Worm (Caenorhabditis elegans) whole organism, late embryonic: Measurements from ENCODE around the gene gtf-2F2.

Experiments used
- F13H6.1 ChIP-seq: sonication (generic microtip); optimal IDR thresholded peaks from 2 replicates; lab custom pipeline; 2016; ENCODE audit warnings: missing genetic modification characterization, missing compliant biosample characterization
- ahr-1 ChIP-seq: sonication (generic microtip); optimal IDR thresholded peaks from 2 replicates; lab custom pipeline; 2016; ENCODE audit warnings: missing genetic modification characterization, missing compliant biosample characterization
- ama-1 ChIP-seq: fragments of 150-350 bp; optimal IDR thresholded peaks from 2 replicates; lab custom pipeline; 2014
- ceh-2 ChIP-seq: sonication (generic microtip); optimal IDR thresholded peaks from 2 replicates; lab custom pipeline; 2016; ENCODE audit warnings: missing genotype, missing genetic modification characterization, missing compliant biosample characterization
- ceh-22 ChIP-seq: sonication (generic microtip); optimal IDR thresholded peaks from 2 replicates; lab custom pipeline; 2017; ENCODE audit warnings: missing biosample characterization, missing genetic modification characterization
- ceh-30 ChIP-seq: fragments of 150-350 bp; optimal IDR thresholded peaks from 2 replicates; lab custom pipeline; 2014; ENCODE audit warnings: missing biosample characterization, missing genetic modification characterization
- ceh-34 ChIP-seq: sonication (generic microtip); optimal IDR thresholded peaks from 2 replicates; lab custom pipeline; 2016; ENCODE audit warnings: mild to moderate bottlenecking, missing genetic modification characterization, missing compliant biosample characterization
- ceh-45 ChIP-seq: fragments of 200-800 bp; sonication (Bioruptor generic); IDR thresholded peaks from 2 replicates; pipeline ENCODE4 v1.3.6; 2022; ENCODE audit warnings: missing genetic modification reagents, missing genetic modification characterization, missing compliant biosample characterization
- ceh-48 ChIP-seq: sonication (generic microtip); optimal IDR thresholded peaks from 2 replicates; lab custom pipeline; 2016; ENCODE audit warnings: missing genetic modification characterization, inconsistent platforms, missing compliant biosample characterization
- ceh-6 ChIP-seq: fragments of 200-800 bp; sonication (Bioruptor generic); optimal IDR thresholded peaks from 2 replicates; lab custom pipeline; 2018; ENCODE audit warnings: mild to moderate bottlenecking, missing genetic modification characterization, missing compliant biosample characterization
- ceh-9 ChIP-seq: sonication (generic microtip); optimal IDR thresholded peaks from 2 replicates; lab custom pipeline; 2016; ENCODE audit warnings: mild to moderate bottlenecking, missing genetic modification characterization, inconsistent platforms, missing compliant biosample characterization
- dmd-4 ChIP-seq: sonication (generic microtip); optimal IDR thresholded peaks from 2 replicates; lab custom pipeline; 2016; ENCODE audit warnings: borderline replicate concordance, missing genetic modification characterization, missing compliant biosample characterization
- elt-4 ChIP-seq: sonication (generic microtip); optimal IDR thresholded peaks from 2 replicates; lab custom pipeline; 2016; ENCODE audit warnings: missing genetic modification characterization, missing compliant biosample characterization
- ets-4 ChIP-seq: sonication (generic microtip); optimal IDR thresholded peaks from 2 replicates; lab custom pipeline; 2016; ENCODE audit warnings: missing genetic modification characterization, missing compliant biosample characterization
- eyg-1 ChIP-seq: sonication (generic microtip); optimal IDR thresholded peaks from 2 replicates; lab custom pipeline; 2016; ENCODE audit warnings: missing genotype, missing genetic modification characterization, missing compliant biosample characterization
- fax-1 ChIP-seq: sonication (generic microtip); optimal IDR thresholded peaks from 2 replicates; lab custom pipeline; 2016; ENCODE audit warnings: missing genotype, missing genetic modification characterization, missing compliant biosample characterization
- gmeb-2 ChIP-seq: sonication (generic microtip); optimal IDR thresholded peaks from 2 replicates; lab custom pipeline; 2016; ENCODE audit warnings: missing genetic modification characterization, inconsistent platforms, missing compliant biosample characterization
- hlh-8 ChIP-seq: sonication (generic microtip); optimal IDR thresholded peaks from 2 replicates; lab custom pipeline; 2016; ENCODE audit warnings: missing genotype, missing genetic modification characterization, missing compliant biosample characterization
- lim-6 ChIP-seq: sonication (generic microtip); optimal IDR thresholded peaks from 2 replicates; lab custom pipeline; 2016; ENCODE audit warnings: missing genetic modification characterization, missing compliant biosample characterization
- lin-11 ChIP-seq: fragments of 200-800 bp; sonication (Bioruptor generic); optimal IDR thresholded peaks from 2 replicates; lab custom pipeline; 2018; ENCODE audit warnings: mild to moderate bottlenecking, missing genetic modification characterization, missing compliant biosample characterization
- mec-3 ChIP-seq: sonication (generic microtip); optimal IDR thresholded peaks from 2 replicates; lab custom pipeline; 2016; ENCODE audit warnings: borderline replicate concordance, missing genetic modification characterization, missing compliant biosample characterization
- nfya-1 ChIP-seq: sonication (generic microtip); optimal IDR thresholded peaks from 2 replicates; lab custom pipeline; 2017; ENCODE audit warnings: missing genetic modification characterization, mild to moderate bottlenecking, missing compliant biosample characterization, antibody characterized with exemption, moderate library complexity
- nhr-11 ChIP-seq: fragments of 150-350 bp; optimal IDR thresholded peaks from 2 replicates; lab custom pipeline; 2014; ENCODE audit warnings: missing biosample characterization, missing genetic modification characterization
- nhr-232 ChIP-seq: sonication (generic microtip); optimal IDR thresholded peaks from 2 replicates; lab custom pipeline; 2016; ENCODE audit warnings: missing genetic modification characterization, missing compliant biosample characterization
- npax-4 ChIP-seq: sonication (generic microtip); optimal IDR thresholded peaks from 2 replicates; lab custom pipeline; 2016; ENCODE audit warnings: missing genetic modification characterization, missing compliant biosample characterization
- pax-1 ChIP-seq: fragments of 150-350 bp; optimal IDR thresholded peaks from 2 replicates; lab custom pipeline; 2014; ENCODE audit warnings: missing biosample characterization, missing genetic modification characterization
- pha-4 ChIP-seq: fragments of 150-350 bp; optimal IDR thresholded peaks from 2 replicates; lab custom pipeline; 2018; ENCODE audit warnings: missing biosample characterization, missing genetic modification reagents, missing genetic modification characterization
- pqm-1 ChIP-seq: sonication (generic microtip); optimal IDR thresholded peaks from 2 replicates; lab custom pipeline; 2016; ENCODE audit warnings: missing genetic modification characterization, missing compliant biosample characterization
- rnt-1 ChIP-seq: sonication (generic microtip); optimal IDR thresholded peaks from 2 replicates; lab custom pipeline; 2016; ENCODE audit warnings: missing genetic modification characterization, missing compliant biosample characterization
- sox-2 ChIP-seq: fragments of 200-800 bp; sonication (Bioruptor generic); IDR thresholded peaks from 2 replicates; pipeline ENCODE4 v1.3.6; 2022; ENCODE audit warnings: missing genetic modification reagents, missing genetic modification characterization, missing compliant biosample characterization
- sox-4 ChIP-seq: sonication (generic microtip); optimal IDR thresholded peaks from 2 replicates; lab custom pipeline; 2017; ENCODE audit warnings: mild to moderate bottlenecking, missing genetic modification characterization, inconsistent platforms, missing compliant biosample characterization
- ttx-3 ChIP-seq: sonication (generic microtip); optimal IDR thresholded peaks from 2 replicates; lab custom pipeline; 2016; ENCODE audit warnings: missing genetic modification reagents, missing genetic modification characterization, missing compliant biosample characterization
- unc-3 ChIP-seq, 2 experiments: fragments of 200-800 bp in 1 of 2; sonication (Bioruptor generic) in 1 of 2; sonication (generic microtip) in 1 of 2; conservative IDR thresholded peaks in 1 of 2; optimal IDR thresholded peaks in 1 of 2; 2 replicates each; pipeline versions ENCODE4 v1.3.6 to Lab custom; 2016 to 2022; ENCODE audit warnings: missing compliant biosample characterization in 2 of 2, missing genetic modification characterization in 2 of 2, missing genetic modification reagents in 1 of 2
- unc-42 ChIP-seq: sonication (generic microtip); optimal IDR thresholded peaks from 2 replicates; lab custom pipeline; 2016; ENCODE audit warnings: missing genotype, missing genetic modification characterization, missing compliant biosample characterization
- unc-55 ChIP-seq: sonication (generic microtip); optimal IDR thresholded peaks from 2 replicates; lab custom pipeline; 2017; ENCODE audit warnings: missing biosample characterization, missing genetic modification reagents, missing genetic modification characterization
- unc-86 ChIP-seq: sonication (generic microtip); optimal IDR thresholded peaks from 2 replicates; lab custom pipeline; 2016; ENCODE audit warnings: missing genetic modification characterization, missing compliant biosample characterization
- ztf-16 ChIP-seq: sonication (generic microtip); optimal IDR thresholded peaks from 2 replicates; lab custom pipeline; 2017; ENCODE audit warnings: missing genetic modification characterization, missing compliant biosample characterization

The gtf-2F2 gene

ce11 chrV:18969590-18970105 is 24.1 kb upstream of the gtf-2F2 start, which contains the start of gene Y39B6A.42:
Y39B6A.42 (minus strand) TSS chrV:18969640.
- no peak for TF ChIP-seq ceh-48 (tag; lab: Kevin White, UChicago)
- TF ChIP-seq unc-3 (GFP tag; conservative IDR thresholded peaks at IDR 0.05; lab: Robert Waterston, UW): no peak
- TF ChIP-seq unc-3 (tag; optimal IDR thresholded peaks at IDR 0.05; lab: Kevin White, UChicago): no peak
- no peak for TF ChIP-seq ceh-30 (tag; lab: Kevin White, UChicago)
- TF ChIP-seq rnt-1 (tag; lab: Kevin White, UChicago): no peak
- no peak for TF ChIP-seq fax-1 (tag; lab: Kevin White, UChicago)
- no peak for TF ChIP-seq elt-4 (tag; lab: Kevin White, UChicago)
- no peak for TF ChIP-seq pqm-1 (tag; lab: Kevin White, UChicago)

- TF ChIP-seq pha-4: no peak
- no peak for TF ChIP-seq ceh-34
- TF ChIP-seq unc-55: no peak
- TF ChIP-seq ceh-22: no peak
- TF ChIP-seq nfya-1 (tag; lab: Kevin White, UChicago): no peak
- TF ChIP-seq ztf-16: no peak
- no peak for TF ChIP-seq unc-42 (tag; lab: Kevin White, UChicago)
- TF ChIP-seq ttx-3 (tag; lab: Kevin White, UChicago): no peak
- no peak for TF ChIP-seq npax-4 (tag; lab: Kevin White, UChicago)
- TF ChIP-seq sox-2: no peak
- no peak for TF ChIP-seq pqm-1 (tag; lab: Kevin White, UChicago)
- no peak for TF ChIP-seq ama-1 (lab: Kevin White, UChicago)
- TF ChIP-seq pax-1 (tag; lab: Kevin White, UChicago): no peak
- no peak for TF ChIP-seq eyg-1 (tag; lab: Kevin White, UChicago)
- TF ChIP-seq nhr-11 (tag; lab: Kevin White, UChicago): no peak
- no peak for TF ChIP-seq unc-86 (tag; lab: Kevin White, UChicago)
- no peak for TF ChIP-seq nhr-232 (tag; lab: Kevin White, UChicago)
- TF ChIP-seq lim-6 (tag; lab: Kevin White, UChicago): no peak
Measured at ce11 chrV:18976539-18976938, 17.2 kb upstream of the gtf-2F2 start.

ce11 chrV:18977876-18978275 is 15.9 kb upstream of the gtf-2F2 start, which contains the start of gene Y39B6A.41:
Y39B6A.41 (minus strand) TSS chrV:18977976.
- no peak for TF ChIP-seq ahr-1

ce11 chrV:18978301-18978700 is 15.4 kb upstream of the gtf-2F2 start:
- TF ChIP-seq ceh-2 (no peak), ceh-45 (no peak), sox-4 (tag; lab: Kevin White, UChicago) (no peak), hlh-8 (tag; lab: Kevin White, UChicago) (no peak), dmd-4 (tag; lab: Kevin White, UChicago) (no peak), unc-3 (GFP tag; conservative IDR thresholded peaks at IDR 0.05; lab: Robert Waterston, UW) (no peak), unc-3 (tag; optimal IDR thresholded peaks at IDR 0.05; lab: Kevin White, UChicago) (no peak), unc-86 (tag; lab: Kevin White, UChicago) (no peak), ceh-9 (tag; lab: Kevin White, UChicago) (no peak), pqm-1 (tag; lab: Kevin White, UChicago) (no peak), mec-3 (tag; lab: Kevin White, UChicago) (no peak), ceh-6 (no peak), gmeb-2 (no peak), ets-4 (tag; lab: Kevin White, UChicago) (no peak), F13H6.1 (tag; lab: Kevin White, UChicago) (no peak), lin-11 (tag; lab: Kevin White, UChicago) (no peak)
- TF ChIP-seq, all 69 proteins: peak for 0
